Fruit fly (Drosophila melanogaster): ENCODE results near the gene CG12983.

DNA sequence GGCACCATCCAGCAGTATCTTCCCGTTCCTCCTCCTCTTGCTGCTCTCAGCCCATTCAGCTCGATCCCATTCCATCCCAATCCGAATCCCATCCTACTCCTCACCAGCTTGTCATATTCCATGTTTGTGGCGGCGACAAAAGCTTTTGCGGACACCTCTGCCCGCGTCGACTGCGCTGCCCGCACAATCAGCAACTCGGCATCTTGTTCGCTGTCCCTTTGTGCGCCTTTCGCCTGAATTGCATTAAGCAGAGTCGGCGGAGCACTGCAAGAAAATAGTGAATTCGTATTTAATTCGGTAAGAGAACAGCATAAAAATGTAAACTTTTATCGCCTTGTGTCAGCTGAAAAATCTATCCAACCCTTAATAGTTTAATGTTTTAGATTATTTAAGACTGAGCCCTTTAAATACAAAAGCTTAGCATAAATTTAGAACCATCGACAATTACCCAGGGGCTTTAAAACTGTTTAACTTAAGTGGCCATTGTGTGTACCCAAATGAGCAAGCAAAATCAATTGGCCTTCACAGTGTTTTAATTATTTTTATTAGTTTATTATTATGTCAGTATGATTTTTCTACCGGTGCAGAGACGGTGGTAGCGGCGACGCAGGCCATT lies 15.9 kb downstream of the CG12983 start:
- TF ChIP-seq CTCF (optimal IDR thresholded peaks at IDR 0.05) (no peak), CG8478 (optimal IDR thresholded peaks at IDR 0.05) (no peak)
